Worm (Caenorhabditis elegans) whole organism, young adult: ENCODE data around the gene cutl-18.

Source experiments
- B0261.1 ChIP-seq: sonication (generic microtip); optimal IDR thresholded peaks from 2 replicates; lab custom pipeline; 2016; ENCODE audit warnings: mild to moderate bottlenecking, missing genetic modification characterization, moderate library complexity, missing compliant biosample characterization
- B0336.3 ChIP-seq: fragments of 200-800 bp; sonication (Bioruptor generic); IDR thresholded peaks from 2 replicates; pipeline ENCODE4 v1.3.6; 2022; ENCODE audit warnings: missing genetic modification characterization, missing compliant biosample characterization
- D2030.7 ChIP-seq: fragments of 200-800 bp; sonication (Bioruptor generic); IDR thresholded peaks from 2 replicates; pipeline ENCODE4 v1.3.6; 2022; ENCODE audit warnings: missing genetic modification reagents, missing genetic modification characterization, missing compliant biosample characterization
- F49E8.2 ChIP-seq: sonication (generic microtip); optimal IDR thresholded peaks from 3 replicates; lab custom pipeline; 2017; ENCODE audit warnings: missing genetic modification characterization, mild to moderate bottlenecking, missing compliant biosample characterization, antibody characterized with exemption, moderate library complexity; ENCODE audit not compliant: insufficient read depth
- F55B11.4 ChIP-seq: sonication (generic microtip); optimal IDR thresholded peaks from 2 replicates; lab custom pipeline; 2016; ENCODE audit warnings: missing compliant biosample characterization, missing genetic modification characterization, borderline replicate concordance; ENCODE audit not compliant: insufficient read depth
- F57C9.4 ChIP-seq: sonication (generic microtip); optimal IDR thresholded peaks from 2 replicates; lab custom pipeline; 2017; ENCODE audit warnings: mild to moderate bottlenecking, missing genetic modification characterization, missing compliant biosample characterization
- K12H6.12 ChIP-seq: fragments of 200-800 bp; sonication (Bioruptor generic); optimal IDR thresholded peaks from 2 replicates; lab custom pipeline; 2018; ENCODE audit warnings: mild to moderate bottlenecking, missing genetic modification characterization, missing compliant biosample characterization
- T26A5.8 ChIP-seq: sonication (generic microtip); optimal IDR thresholded peaks from 2 replicates; lab custom pipeline; 2016; ENCODE audit warnings: missing genetic modification characterization, missing compliant biosample characterization
- Y67H2A.10 ChIP-seq: fragments of 200-800 bp; sonication (Bioruptor generic); conservative IDR thresholded peaks from 2 replicates; pipeline ENCODE4 v1.3.6; 2022; ENCODE audit warnings: missing genetic modification reagents, missing genetic modification characterization, missing compliant biosample characterization
- ama-1 ChIP-seq, 3 experiments: fragments of 150-350 bp in 1 of 3; sonication (generic microtip) in 2 of 3; optimal IDR thresholded peaks; 2 replicates each; lab custom pipeline; 2014 to 2018; ENCODE audit warnings: missing biosample characterization in 2 of 3, missing genetic modification characterization in 2 of 3, missing genetic modification reagents in 2 of 3
- aptf-2 ChIP-seq: fragments of 200-800 bp; sonication (Bioruptor generic); conservative IDR thresholded peaks from 2 replicates; pipeline ENCODE4 v1.3.6; 2022; ENCODE audit warnings: missing genetic modification reagents, missing genetic modification characterization, missing compliant biosample characterization
- atf-7 ChIP-seq: sonication (generic microtip); optimal IDR thresholded peaks from 2 replicates; lab custom pipeline; 2017; ENCODE audit warnings: mild to moderate bottlenecking, missing genetic modification characterization, missing compliant biosample characterization
- athp-1 ChIP-seq: sonication (generic microtip); optimal IDR thresholded peaks from 2 replicates; lab custom pipeline; 2017; ENCODE audit warnings: mild to moderate bottlenecking, missing genetic modification characterization, missing compliant biosample characterization
- bed-2 ChIP-seq: fragments of 200-800 bp; sonication (Bioruptor generic); IDR thresholded peaks from 2 replicates; pipeline ENCODE4 v1.3.6; 2022; ENCODE audit warnings: missing genetic modification reagents, missing genetic modification characterization, missing compliant biosample characterization
- ccch-3 ChIP-seq: fragments of 200-800 bp; sonication (Bioruptor generic); optimal IDR thresholded peaks from 2 replicates; lab custom pipeline; 2018; ENCODE audit warnings: mild to moderate bottlenecking, missing genetic modification characterization, missing compliant biosample characterization
- ceh-100 ChIP-seq: fragments of 200-800 bp; sonication (Bioruptor generic); IDR thresholded peaks from 2 replicates; pipeline ENCODE4 v1.3.6; 2022; ENCODE audit warnings: missing genetic modification reagents, missing genetic modification characterization, missing compliant biosample characterization
- ceh-40 ChIP-seq: fragments of 200-800 bp; sonication (Bioruptor generic); IDR thresholded peaks from 2 replicates; pipeline ENCODE4 v1.3.6; 2022; ENCODE audit warnings: missing genetic modification characterization, missing compliant biosample characterization
- dox-1 ChIP-seq: fragments of 200-800 bp; sonication (Bioruptor generic); IDR thresholded peaks from 2 replicates; pipeline ENCODE4 v1.3.6; 2022; ENCODE audit warnings: missing genetic modification reagents, missing genetic modification characterization, missing compliant biosample characterization
- dpff-1 ChIP-seq: sonication (generic microtip); optimal IDR thresholded peaks from 2 replicates; lab custom pipeline; 2017; ENCODE audit warnings: mild to moderate bottlenecking, missing genetic modification characterization, missing compliant biosample characterization
- efl-1 ChIP-seq: fragments of 150-350 bp; optimal IDR thresholded peaks from 2 replicates; lab custom pipeline; 2014; ENCODE audit warnings: missing biosample characterization, missing genetic modification reagents, missing genetic modification characterization
- him-1 ChIP-seq: sonication (generic microtip); optimal IDR thresholded peaks from 2 replicates; lab custom pipeline; 2016; ENCODE audit warnings: missing genotype, missing genetic modification reagents, missing genetic modification characterization, missing compliant biosample characterization
- hlh-26 ChIP-seq: fragments of 200-800 bp; sonication (Bioruptor generic); conservative IDR thresholded peaks from 2 replicates; pipeline ENCODE4 v1.3.6; 2022; ENCODE audit warnings: missing genetic modification reagents, missing genetic modification characterization, missing compliant biosample characterization
- lag-1 ChIP-seq: fragments of 200-800 bp; sonication (Bioruptor generic); IDR thresholded peaks from 2 replicates; pipeline ENCODE4 v1.3.6; 2022; ENCODE audit warnings: missing genetic modification reagents, missing genetic modification characterization, missing compliant biosample characterization
- lin-35 ChIP-seq, 3 experiments: fragments of 150-350 bp in 2 of 3; sonication (generic microtip) in 1 of 3; optimal IDR thresholded peaks; 2 replicates each; lab custom pipeline; 2014 to 2018; ENCODE audit warnings: missing biosample characterization in 3 of 3, missing genetic modification characterization in 3 of 3, missing genetic modification reagents in 3 of 3
- lsl-1 ChIP-seq: fragments of 200-800 bp; sonication (Bioruptor generic); optimal IDR thresholded peaks from 2 replicates; lab custom pipeline; 2018; ENCODE audit warnings: mild to moderate bottlenecking, missing genetic modification characterization, moderate library complexity, missing compliant biosample characterization
- mxl-1 ChIP-seq: sonication (generic microtip); optimal IDR thresholded peaks from 2 replicates; lab custom pipeline; 2016; ENCODE audit warnings: missing genetic modification characterization, missing compliant biosample characterization
- nfya-1 ChIP-seq: sonication (generic microtip); optimal IDR thresholded peaks from 2 replicates; lab custom pipeline; 2017; ENCODE audit warnings: antibody characterized with exemption, missing compliant biosample characterization, missing genetic modification characterization, borderline replicate concordance; ENCODE audit not compliant: insufficient read depth
- nfya-2 ChIP-seq: fragments of 200-800 bp; sonication (Bioruptor generic); IDR thresholded peaks from 2 replicates; pipeline ENCODE4 v1.3.6; 2022; ENCODE audit warnings: missing genetic modification reagents, missing genetic modification characterization, missing compliant biosample characterization
- nhr-120 ChIP-seq: fragments of 200-800 bp; sonication (Bioruptor generic); IDR thresholded peaks from 2 replicates; pipeline ENCODE4 v1.3.6; 2022; ENCODE audit warnings: missing genetic modification characterization, missing compliant biosample characterization
- pha-4 ChIP-seq: fragments of 150-350 bp; sonication (generic microtip); optimal IDR thresholded peaks from 2 replicates; lab custom pipeline; 2014; ENCODE audit warnings: missing biosample characterization, missing genetic modification reagents, missing genetic modification characterization
- rcor-1 ChIP-seq: fragments of 200-800 bp; sonication (Bioruptor generic); IDR thresholded peaks from 2 replicates; pipeline ENCODE4 v1.3.6; 2022; ENCODE audit warnings: missing genetic modification reagents, missing genetic modification characterization, missing compliant biosample characterization
- rec-8 ChIP-seq, 2 experiments: sonication (generic microtip); optimal IDR thresholded peaks; 2 replicates each; lab custom pipeline; 2016; ENCODE audit warnings: mild to moderate bottlenecking in 2 of 2, missing genetic modification characterization in 2 of 2, missing genetic modification reagents in 2 of 2, missing genotype in 2 of 2, missing biosample characterization in 1 of 2, missing compliant biosample characterization in 1 of 2, moderate library complexity in 1 of 2
- repo-1 ChIP-seq: sonication (generic microtip); optimal IDR thresholded peaks from 2 replicates; lab custom pipeline; 2017; ENCODE audit warnings: mild to moderate bottlenecking, missing genetic modification characterization, missing compliant biosample characterization
- snpc-4 ChIP-seq, 5 experiments: fragments of 150-350 bp in 1 of 5; sonication (generic microtip) in 4 of 5; optimal IDR thresholded peaks; 2 replicates each; lab custom pipeline; 2014 to 2018; ENCODE audit warnings: missing genetic modification characterization in 5 of 5, missing biosample characterization in 3 of 5, antibody characterized with exemption in 2 of 5, mild to moderate bottlenecking in 2 of 5, missing compliant biosample characterization in 2 of 5, missing genotype in 2 of 5, moderate library complexity in 2 of 5, missing genetic modification reagents in 1 of 5
- somi-1 ChIP-seq: fragments of 200-800 bp; sonication (Bioruptor generic); optimal IDR thresholded peaks from 2 replicates; lab custom pipeline; 2018; ENCODE audit warnings: mild to moderate bottlenecking, missing genetic modification characterization, missing compliant biosample characterization
- tbp1 ChIP-seq: fragments of 200-800 bp; sonication (Bioruptor generic); optimal IDR thresholded peaks from 2 replicates; lab custom pipeline; 2018; ENCODE audit warnings: mild to moderate bottlenecking, missing genetic modification characterization, missing compliant biosample characterization
- tlf-1 ChIP-seq: fragments of 200-800 bp; sonication (Bioruptor generic); optimal IDR thresholded peaks from 2 replicates; lab custom pipeline; 2018; ENCODE audit warnings: mild to moderate bottlenecking, missing genetic modification characterization, missing compliant biosample characterization
- xnd-1 ChIP-seq: sonication (generic microtip); optimal IDR thresholded peaks from 2 replicates; lab custom pipeline; 2016; ENCODE audit warnings: missing genotype, missing genetic modification reagents, missing genetic modification characterization, missing compliant biosample characterization
- zfh-2 ChIP-seq: fragments of 200-800 bp; sonication (Bioruptor generic); conservative IDR thresholded peaks from 2 replicates; pipeline ENCODE4 v1.3.6; 2022; ENCODE audit warnings: missing genetic modification reagents, missing genetic modification characterization, missing compliant biosample characterization
- zim-3 ChIP-seq: sonication (generic microtip); optimal IDR thresholded peaks from 2 replicates; lab custom pipeline; 2017; ENCODE audit warnings: mild to moderate bottlenecking, missing genetic modification characterization, moderate library complexity, missing compliant biosample characterization
- ztf-18 ChIP-seq: sonication (generic microtip); optimal IDR thresholded peaks from 2 replicates; lab custom pipeline; 2016; ENCODE audit warnings: missing genotype, mild to moderate bottlenecking, missing genetic modification characterization, missing compliant biosample characterization
- ztf-22 ChIP-seq: fragments of 200-800 bp; sonication (Bioruptor generic); optimal IDR thresholded peaks from 2 replicates; lab custom pipeline; 2018; ENCODE audit warnings: mild to moderate bottlenecking, missing genetic modification characterization, moderate library complexity, missing compliant biosample characterization
- ztf-26 ChIP-seq: sonication (generic microtip); optimal IDR thresholded peaks from 2 replicates; lab custom pipeline; 2017; ENCODE audit warnings: missing genetic modification characterization, missing compliant biosample characterization
- ztf-3 ChIP-seq: fragments of 200-800 bp; sonication (Bioruptor generic); optimal IDR thresholded peaks from 2 replicates; lab custom pipeline; 2018; ENCODE audit warnings: mild to moderate bottlenecking, missing genetic modification characterization, missing compliant biosample characterization

cutl-18 gene

ce11 chrV:11320860-11321259 lies 4.2 kb upstream of the cutl-18 start:
- TF ChIP-seq B0261.1 (tag; lab: Kevin White, UChicago) (no peak), ceh-40 (no peak), rcor-1 (GFP tag; lab: Robert Waterston, UW) (no peak), tlf-1 (no peak), nfya-1 (no peak), B0336.3 (GFP tag; lab: Robert Waterston, UW) (no peak), ztf-3 (GFP tag; lab: Kevin White, UChicago) (no peak), hlh-26 (GFP tag; lab: Robert Waterston, UW) (no peak), efl-1 (GFP tag; lab: Kevin White, UChicago) (no peak), lag-1 (GFP tag; lab: Robert Waterston, UW) (no peak), rec-8 (tag; optimal IDR thresholded peaks at IDR 0.05; lab: Kevin White, UChicago) (no peak)

ce11 chrV:11314025-11314880 lies 2.4 kb downstream of the cutl-18 start:
- TF ChIP-seq tbp1: peak; percentile 100
- peak; percentile 88 for TF ChIP-seq Y67H2A.10 (GFP tag; lab: Robert Waterston, UW)
- TF ChIP-seq dox-1 (GFP tag; lab: Robert Waterston, UW): peak; percentile 98
- TF ChIP-seq ama-1 (optimal IDR thresholded peaks at IDR 0.05; lab: Kevin White, UChicago): no peak
- TF ChIP-seq ama-1 (GFP tag; optimal IDR thresholded peaks at IDR 0.05; lab: Kevin White, UChicago): peak; percentile 95 to 96
- TF ChIP-seq T26A5.8 (tag; lab: Kevin White, UChicago): peak; percentile 99
- TF ChIP-seq hlh-26 (GFP tag; lab: Robert Waterston, UW): peak; percentile 84
- peak; percentile 98 for TF ChIP-seq athp-1
- peak; percentile 95 for TF ChIP-seq atf-7 (tag; lab: Kevin White, UChicago)
- peak; percentile 99 for TF ChIP-seq nhr-120 (GFP tag; lab: Robert Waterston, UW)
- TF ChIP-seq pha-4: no peak
- TF ChIP-seq D2030.7 (GFP tag; lab: Robert Waterston, UW): peak; percentile 92
- TF ChIP-seq K12H6.12 (tag; lab: Kevin White, UChicago): peak; percentile 90
- peak; percentile 98 for TF ChIP-seq ztf-22 (GFP tag; lab: Kevin White, UChicago)
- peak; percentile 95 for TF ChIP-seq somi-1 (GFP tag; lab: Kevin White, UChicago)
- TF ChIP-seq F57C9.4 (tag; lab: Kevin White, UChicago): peak; percentile 96
- peak; percentile 90 for TF ChIP-seq ccch-3 (GFP tag; lab: Kevin White, UChicago)
- peak; percentile 87 for TF ChIP-seq snpc-4 (GFP tag; optimal IDR thresholded peaks at IDR 0.05; lab: Kevin White, UChicago)
- peak; percentile 68 to 91 (median 88) for TF ChIP-seq snpc-4 (tag; optimal IDR thresholded peaks at IDR 0.05; lab: Kevin White, UChicago)
- TF ChIP-seq F55B11.4: peak; percentile 25
- TF ChIP-seq repo-1 (tag; lab: Kevin White, UChicago): peak; percentile 97
- peak; percentile 84 for TF ChIP-seq aptf-2 (GFP tag; lab: Robert Waterston, UW)
- peak; percentile 89 for TF ChIP-seq dpff-1 (tag; lab: Kevin White, UChicago)
- TF ChIP-seq nfya-2: peak; percentile 92; the same call in 1 of the 2 replicates
- peak; percentile 88 for TF ChIP-seq ztf-18 (tag; lab: Kevin White, UChicago)
- TF ChIP-seq F49E8.2 (tag; lab: Kevin White, UChicago): peak; percentile 93
- TF ChIP-seq ztf-26 (tag; lab: Kevin White, UChicago): peak; percentile 95
- TF ChIP-seq ztf-3 (GFP tag; lab: Kevin White, UChicago): peak; percentile 92
- TF ChIP-seq ceh-100 (GFP tag; lab: Robert Waterston, UW): peak; percentile 86
- peak; percentile 99 for TF ChIP-seq zim-3 (tag; lab: Kevin White, UChicago)
- TF ChIP-seq xnd-1 (tag; lab: Kevin White, UChicago): peak; percentile 29
- TF ChIP-seq ceh-40: peak; percentile 96
- peak; percentile 98 for TF ChIP-seq mxl-1
- peak; percentile 96 for TF ChIP-seq him-1 (tag; lab: Kevin White, UChicago)
- TF ChIP-seq zfh-2 (GFP tag; lab: Robert Waterston, UW): peak; percentile 96
- peak; percentile 22 to 87 (median 61) for TF ChIP-seq lin-35 (GFP tag; optimal IDR thresholded peaks at IDR 0.05; lab: Kevin White, UChicago)
- peak; percentile 74 for TF ChIP-seq lsl-1 (GFP tag; lab: Kevin White, UChicago)
- TF ChIP-seq bed-2 (GFP tag; lab: Robert Waterston, UW): peak; percentile 87
